Worm (Caenorhabditis elegans) whole organism, late embryonic: Measurements from ENCODE around the gene B0495.7.
A peak's percentile ranks its signal among the peaks of the same experiment; 100 is the strongest.

Experiments
- C08G9.2 ChIP-seq: sonication (generic microtip); optimal IDR thresholded peaks from 2 replicates; lab custom pipeline; 2016; ENCODE audit warnings: mild to moderate bottlenecking, missing genetic modification characterization, moderate library complexity, missing compliant biosample characterization
- K02D7.2 ChIP-seq: sonication (generic microtip); optimal IDR thresholded peaks from 2 replicates; lab custom pipeline; 2017; ENCODE audit warnings: mild to moderate bottlenecking, missing genetic modification characterization, missing compliant biosample characterization
- K09A11.1 ChIP-seq: sonication (generic microtip); optimal IDR thresholded peaks from 2 replicates; lab custom pipeline; 2017; ENCODE audit warnings: antibody characterized with exemption, mild to moderate bottlenecking, missing genetic modification characterization, missing compliant biosample characterization; ENCODE audit not compliant: insufficient read depth
- Y22D7AL.16 ChIP-seq: sonication (generic microtip); optimal IDR thresholded peaks from 2 replicates; lab custom pipeline; 2016; ENCODE audit warnings: missing genetic modification characterization, missing compliant biosample characterization
- ama-1 ChIP-seq: fragments of 150-350 bp; optimal IDR thresholded peaks from 2 replicates; lab custom pipeline; 2014
- ceh-14 ChIP-seq: sonication (generic microtip); optimal IDR thresholded peaks from 2 replicates; lab custom pipeline; 2016; ENCODE audit warnings: missing genotype, missing genetic modification characterization, missing compliant biosample characterization
- ceh-18 ChIP-seq: sonication (generic microtip); optimal IDR thresholded peaks from 2 replicates; lab custom pipeline; 2016; ENCODE audit warnings: missing genetic modification characterization, missing compliant biosample characterization
- ceh-22 ChIP-seq: sonication (generic microtip); optimal IDR thresholded peaks from 2 replicates; lab custom pipeline; 2017; ENCODE audit warnings: missing biosample characterization, missing genetic modification characterization
- ceh-24 ChIP-seq: sonication (generic microtip); optimal IDR thresholded peaks from 2 replicates; lab custom pipeline; 2016; ENCODE audit warnings: mild to moderate bottlenecking, missing genetic modification characterization, missing compliant biosample characterization
- ceh-30 ChIP-seq: fragments of 150-350 bp; optimal IDR thresholded peaks from 2 replicates; lab custom pipeline; 2014; ENCODE audit warnings: missing biosample characterization, missing genetic modification characterization
- ceh-31 ChIP-seq: sonication (generic microtip); optimal IDR thresholded peaks from 2 replicates; lab custom pipeline; 2016; ENCODE audit warnings: missing genetic modification characterization, missing compliant biosample characterization
- ceh-6 ChIP-seq: fragments of 200-800 bp; sonication (Bioruptor generic); optimal IDR thresholded peaks from 2 replicates; lab custom pipeline; 2018; ENCODE audit warnings: mild to moderate bottlenecking, missing genetic modification characterization, missing compliant biosample characterization
- ceh-9 ChIP-seq: sonication (generic microtip); optimal IDR thresholded peaks from 2 replicates; lab custom pipeline; 2016; ENCODE audit warnings: mild to moderate bottlenecking, missing genetic modification characterization, inconsistent platforms, missing compliant biosample characterization
- che-1 ChIP-seq: sonication (generic microtip); optimal IDR thresholded peaks from 2 replicates; lab custom pipeline; 2016; ENCODE audit warnings: mild to moderate bottlenecking, missing genetic modification characterization, missing compliant biosample characterization
- elt-2 ChIP-seq: sonication (generic microtip); optimal IDR thresholded peaks from 2 replicates; lab custom pipeline; 2016; ENCODE audit warnings: missing genetic modification reagents, missing genetic modification characterization, missing compliant biosample characterization
- elt-4 ChIP-seq: sonication (generic microtip); optimal IDR thresholded peaks from 2 replicates; lab custom pipeline; 2016; ENCODE audit warnings: missing genetic modification characterization, missing compliant biosample characterization
- hlh-15 ChIP-seq: sonication (generic microtip); optimal IDR thresholded peaks from 2 replicates; lab custom pipeline; 2016; ENCODE audit warnings: missing genetic modification characterization, missing compliant biosample characterization
- hlh-6 ChIP-seq: sonication (generic microtip); optimal IDR thresholded peaks from 2 replicates; lab custom pipeline; 2016; ENCODE audit warnings: missing genotype, missing genetic modification characterization, missing compliant biosample characterization
- lim-6 ChIP-seq: sonication (generic microtip); optimal IDR thresholded peaks from 2 replicates; lab custom pipeline; 2016; ENCODE audit warnings: missing genetic modification characterization, missing compliant biosample characterization
- nfya-1 ChIP-seq: sonication (generic microtip); optimal IDR thresholded peaks from 2 replicates; lab custom pipeline; 2017; ENCODE audit warnings: missing genetic modification characterization, mild to moderate bottlenecking, missing compliant biosample characterization, antibody characterized with exemption, moderate library complexity
- nhr-11 ChIP-seq: fragments of 150-350 bp; optimal IDR thresholded peaks from 2 replicates; lab custom pipeline; 2014; ENCODE audit warnings: missing biosample characterization, missing genetic modification characterization
- odd-2 ChIP-seq: sonication (generic microtip); optimal IDR thresholded peaks from 2 replicates; lab custom pipeline; 2017; ENCODE audit warnings: antibody characterized with exemption, mild to moderate bottlenecking, missing genetic modification characterization, missing compliant biosample characterization
- pat-9 ChIP-seq: fragments of 200-800 bp; sonication (Bioruptor generic); optimal IDR thresholded peaks from 2 replicates; lab custom pipeline; 2018; ENCODE audit warnings: mild to moderate bottlenecking, missing genetic modification characterization, moderate library complexity, missing compliant biosample characterization
- pha-2 ChIP-seq: sonication (generic microtip); optimal IDR thresholded peaks from 2 replicates; lab custom pipeline; 2017; ENCODE audit warnings: mild to moderate bottlenecking, missing genetic modification characterization, missing compliant biosample characterization
- pha-4 ChIP-seq: fragments of 150-350 bp; optimal IDR thresholded peaks from 2 replicates; lab custom pipeline; 2018; ENCODE audit warnings: missing biosample characterization, missing genetic modification reagents, missing genetic modification characterization
- pqm-1 ChIP-seq: sonication (generic microtip); optimal IDR thresholded peaks from 2 replicates; lab custom pipeline; 2016; ENCODE audit warnings: missing genetic modification characterization, missing compliant biosample characterization
- rnt-1 ChIP-seq: sonication (generic microtip); optimal IDR thresholded peaks from 2 replicates; lab custom pipeline; 2016; ENCODE audit warnings: missing genetic modification characterization, missing compliant biosample characterization
- sox-2 ChIP-seq: fragments of 200-800 bp; sonication (Bioruptor generic); IDR thresholded peaks from 2 replicates; pipeline ENCODE4 v1.3.6; 2022; ENCODE audit warnings: missing genetic modification reagents, missing genetic modification characterization, missing compliant biosample characterization
- sox-4 ChIP-seq: sonication (generic microtip); optimal IDR thresholded peaks from 2 replicates; lab custom pipeline; 2017; ENCODE audit warnings: mild to moderate bottlenecking, missing genetic modification characterization, inconsistent platforms, missing compliant biosample characterization
- syd-9 ChIP-seq: sonication (generic microtip); optimal IDR thresholded peaks from 2 replicates; lab custom pipeline; 2016; ENCODE audit warnings: mild to moderate bottlenecking, missing genetic modification characterization, moderate library complexity, missing compliant biosample characterization
- tbx-2 ChIP-seq: sonication (generic microtip); optimal IDR thresholded peaks from 2 replicates; lab custom pipeline; 2016; ENCODE audit warnings: missing genetic modification characterization, missing compliant biosample characterization
- tbx-7 ChIP-seq: sonication (generic microtip); optimal IDR thresholded peaks from 2 replicates; lab custom pipeline; 2016; ENCODE audit warnings: missing genotype, missing genetic modification characterization, missing compliant biosample characterization
- ttx-3 ChIP-seq: sonication (generic microtip); optimal IDR thresholded peaks from 2 replicates; lab custom pipeline; 2016; ENCODE audit warnings: missing genetic modification reagents, missing genetic modification characterization, missing compliant biosample characterization
- unc-3 ChIP-seq, 2 experiments: fragments of 200-800 bp in 1 of 2; sonication (Bioruptor generic) in 1 of 2; sonication (generic microtip) in 1 of 2; conservative IDR thresholded peaks in 1 of 2; optimal IDR thresholded peaks in 1 of 2; 2 replicates each; pipeline versions ENCODE4 v1.3.6 to Lab custom; 2016 to 2022; ENCODE audit warnings: missing compliant biosample characterization in 2 of 2, missing genetic modification characterization in 2 of 2, missing genetic modification reagents in 1 of 2
- unc-86 ChIP-seq: sonication (generic microtip); optimal IDR thresholded peaks from 2 replicates; lab custom pipeline; 2016; ENCODE audit warnings: missing genetic modification characterization, missing compliant biosample characterization

B0495.7 gene

ce11 chrII:7697156-7697555 lies 7.9 kb downstream of the B0495.7 start:
- TF ChIP-seq K02D7.2 (tag; lab: Kevin White, UChicago) (no peak), C08G9.2 (no peak), hlh-15 (tag; lab: Kevin White, UChicago) (no peak), nfya-1 (tag; lab: Kevin White, UChicago) (no peak), nhr-11 (tag; lab: Kevin White, UChicago) (no peak), ceh-22 (tag; lab: Kevin White, UChicago) (no peak), ceh-9 (tag; lab: Kevin White, UChicago) (no peak), Y22D7AL.16 (tag; lab: Kevin White, UChicago) (no peak), unc-3 (GFP tag; conservative IDR thresholded peaks at IDR 0.05; lab: Robert Waterston, UW) (no peak), unc-3 (tag; optimal IDR thresholded peaks at IDR 0.05; lab: Kevin White, UChicago) (no peak), ceh-30 (tag; lab: Kevin White, UChicago) (no peak), ceh-31 (no peak), unc-86 (tag; lab: Kevin White, UChicago) (no peak), elt-4 (tag; lab: Kevin White, UChicago) (no peak), hlh-6 (tag; lab: Kevin White, UChicago) (no peak), che-1 (no peak)
- TF ChIP-seq, all 69 proteins: peak for 0

ce11 chrII:7695636-7696035 lies 9.4 kb downstream of the B0495.7 start:
- TF ChIP-seq ama-1 = no peak
- peak; percentile 70 for TF ChIP-seq elt-2 (tag; lab: Kevin White, UChicago)
- no peak for TF ChIP-seq K02D7.2 (tag; lab: Kevin White, UChicago)
- no peak for TF ChIP-seq tbx-7 (tag; lab: Kevin White, UChicago)
- no peak for TF ChIP-seq ceh-6
- no peak for TF ChIP-seq pha-4
- TF ChIP-seq ceh-30 (tag; lab: Kevin White, UChicago) = no peak
- TF ChIP-seq pat-9 (tag; lab: Kevin White, UChicago) = no peak
- no peak for TF ChIP-seq odd-2 (tag; lab: Kevin White, UChicago)
- TF ChIP-seq, all 69 proteins: peak for 1

- TF ChIP-seq tbx-2 (tag; lab: Kevin White, UChicago) (no peak), elt-2 (tag; lab: Kevin White, UChicago) (peak; percentile 1)
Measured at ce11 chrII:7694745-7695144, 10.3 kb downstream of the B0495.7 start.

ce11 chrII:7693929-7694328 lies 11.1 kb downstream of the B0495.7 start, which contains the start of gene nhx-2:
Gene nhx-2 (minus strand): TSS chrII:7693957.
- TF ChIP-seq hlh-6 (tag; lab: Kevin White, UChicago) (no peak), elt-2 (tag; lab: Kevin White, UChicago) (peak; percentile 64), nhr-11 (tag; lab: Kevin White, UChicago) (no peak)

- TF ChIP-seq pha-2 (tag; lab: Kevin White, UChicago) (no peak), rnt-1 (tag; lab: Kevin White, UChicago) (no peak), pqm-1 (tag; lab: Kevin White, UChicago) (no peak), sox-4 (tag; lab: Kevin White, UChicago) (no peak), lim-6 (tag; lab: Kevin White, UChicago) (no peak), syd-9 (tag; lab: Kevin White, UChicago) (no peak), K09A11.1 (tag; lab: Kevin White, UChicago) (no peak), ceh-24 (tag; lab: Kevin White, UChicago) (no peak), ceh-18 (tag; lab: Kevin White, UChicago) (no peak), ceh-30 (tag; lab: Kevin White, UChicago) (no peak), nfya-1 (tag; lab: Kevin White, UChicago) (no peak), ttx-3 (no peak), Y22D7AL.16 (tag; lab: Kevin White, UChicago) (no peak), che-1 (no peak), ceh-14 (tag; lab: Kevin White, UChicago) (no peak), tbx-7 (tag; lab: Kevin White, UChicago) (no peak), sox-2 (no peak)
Measured at ce11 chrII:7690384-7690783, 14.6 kb downstream of the B0495.7 start, which contains the start of gene pid-1. Gene pid-1 (minus strand): TSS chrII:7690556.
